Worm (Caenorhabditis elegans): ENCODE data around the gene dro-1.

DNA sequence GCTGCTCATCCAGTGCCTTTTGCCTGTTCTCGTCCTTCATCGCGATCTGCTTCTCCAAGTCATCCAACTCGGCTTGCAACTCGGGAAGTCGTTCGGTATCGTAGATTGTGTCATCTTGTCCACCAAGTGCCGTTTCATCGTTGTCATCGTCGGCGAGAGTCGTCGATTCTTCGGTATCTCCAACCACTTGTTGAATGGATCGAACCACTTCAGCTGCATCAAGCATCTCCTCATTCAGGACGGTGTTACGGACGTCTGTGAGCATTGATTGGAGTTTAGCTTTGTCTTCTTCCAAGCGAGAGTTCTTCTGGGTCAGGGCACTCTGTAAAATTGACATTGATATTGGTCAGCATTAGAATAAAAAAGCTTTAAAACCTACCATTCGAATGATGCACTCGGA lies 36.9 kb upstream of the dro-1 start:
- TF ChIP-seq flt-1 (GFP tag; IDR thresholded peaks at IDR 0.05) (no peak), scrt-1 (GFP tag; IDR thresholded peaks at IDR 0.05) (no peak), aly-1 (tag; optimal IDR thresholded peaks at IDR 0.05) (no peak), hmbx-1 (tag; optimal IDR thresholded peaks at IDR 0.05) (no peak), hmg-4 (GFP tag; optimal IDR thresholded peaks at IDR 0.05) (no peak), ets-7 (tag; optimal IDR thresholded peaks at IDR 0.05) (no peak), ama-1 (optimal IDR thresholded peaks at IDR 0.05) (no peak), ceh-13 (GFP tag; optimal IDR thresholded peaks at IDR 0.05) (no peak)

Measured in whole organism, early embryonic.